Fruit fly (Drosophila melanogaster) whole organism, prepupa: ENCODE results near the gene CG15385.
A peak's percentile ranks its signal among the peaks of the same experiment; 100 is the strongest.

Source experiments
- Blimp-1 ChIP-seq: fragments of 200-800 bp; sonication (Bioruptor generic); optimal IDR thresholded peaks from 3 replicates; lab custom pipeline; 2017; ENCODE audit warnings: missing biosample characterization, missing genetic modification characterization, mild to moderate bottlenecking, moderate library complexity, missing genetic modification reagents
- CG10631 ChIP-seq: fragments of 200-800 bp; sonication (Bioruptor generic); optimal IDR thresholded peaks from 2 replicates; lab custom pipeline; 2016; ENCODE audit warnings: missing biosample characterization, missing genetic modification characterization
- CG11294 ChIP-seq: fragments of 200-800 bp; sonication (Bioruptor generic); IDR thresholded peaks from 2 replicates; pipeline ENCODE4 v1.3.6; 2022; ENCODE audit warnings: missing biosample characterization, missing genetic modification characterization
- CG15336 ChIP-seq: fragments of 200-800 bp; sonication (Bioruptor generic); IDR thresholded peaks from 2 replicates; pipeline ENCODE4 v1.3.6; 2022; ENCODE audit warnings: missing biosample characterization, missing genetic modification characterization
- CG1621 ChIP-seq: fragments of 200-800 bp; sonication (Bioruptor generic); optimal IDR thresholded peaks from 3 replicates; lab custom pipeline; 2018; ENCODE audit warnings: missing biosample characterization, mild to moderate bottlenecking, missing genetic modification characterization
- CG16779 ChIP-seq: fragments of 200-800 bp; sonication (Bioruptor generic); optimal IDR thresholded peaks from 3 replicates; lab custom pipeline; 2017; ENCODE audit warnings: missing biosample characterization, mild to moderate bottlenecking, missing genetic modification characterization
- CG31627 ChIP-seq: fragments of 200-800 bp; sonication (Bioruptor generic); optimal IDR thresholded peaks from 3 replicates; lab custom pipeline; 2016; ENCODE audit warnings: missing biosample characterization, missing genetic modification characterization
- CG34406 ChIP-seq: fragments of 200-800 bp; sonication (Bioruptor generic); optimal IDR thresholded peaks from 3 replicates; lab custom pipeline; 2016; ENCODE audit warnings: missing biosample characterization, missing genetic modification characterization
- CG3919 ChIP-seq: fragments of 200-800 bp; sonication (Bioruptor generic); optimal IDR thresholded peaks from 3 replicates; lab custom pipeline; 2016; ENCODE audit warnings: missing biosample characterization, missing genetic modification characterization
- CG4318 ChIP-seq: fragments of 200-800 bp; sonication (Bioruptor generic); optimal IDR thresholded peaks from 3 replicates; lab custom pipeline; 2017; ENCODE audit warnings: missing biosample characterization, mild to moderate bottlenecking, missing genetic modification characterization
- CG6163 ChIP-seq: fragments of 200-800 bp; sonication (Bioruptor generic); IDR thresholded peaks from 3 replicates; pipeline ENCODE4 v1.3.6; 2022; ENCODE audit warnings: missing biosample characterization, missing genetic modification characterization
- CG6276 ChIP-seq: fragments of 200-800 bp; sonication (Bioruptor generic); optimal IDR thresholded peaks from 2 replicates; lab custom pipeline; 2017; ENCODE audit warnings: missing biosample characterization, mild to moderate bottlenecking, missing genetic modification characterization
- CG6808 ChIP-seq: fragments of 200-800 bp; sonication (Bioruptor generic); optimal IDR thresholded peaks from 3 replicates; lab custom pipeline; 2017; ENCODE audit warnings: missing biosample characterization, missing genetic modification characterization, mild to moderate bottlenecking, moderate library complexity, missing genetic modification reagents
- CG6854 ChIP-seq: fragments of 200-800 bp; sonication (Bioruptor generic); optimal IDR thresholded peaks from 2 replicates; lab custom pipeline; 2017; ENCODE audit warnings: missing biosample characterization, mild to moderate bottlenecking, missing genetic modification characterization
- CG7368 ChIP-seq: fragments of 200-800 bp; sonication (Bioruptor generic); optimal IDR thresholded peaks from 3 replicates; lab custom pipeline; 2016; ENCODE audit warnings: missing biosample characterization, missing genetic modification characterization
- CG8319 ChIP-seq: fragments of 200-800 bp; sonication (Bioruptor generic); optimal IDR thresholded peaks from 3 replicates; lab custom pipeline; 2016; ENCODE audit warnings: missing biosample characterization, missing genetic modification characterization
- CG9139 ChIP-seq: fragments of 200-800 bp; sonication (Bioruptor generic); optimal IDR thresholded peaks from 3 replicates; lab custom pipeline; 2017; ENCODE audit warnings: missing biosample characterization, mild to moderate bottlenecking, missing genetic modification characterization
- Eip75B ChIP-seq: fragments of 200-800 bp; sonication (Bioruptor generic); optimal IDR thresholded peaks from 3 replicates; lab custom pipeline; 2016; ENCODE audit warnings: missing biosample characterization, missing genetic modification characterization
- Eip78C ChIP-seq: fragments of 200-800 bp; sonication (Bioruptor generic); peaks from one replicate; lab custom pipeline; 2016; ENCODE audit warnings: missing biosample characterization, missing genetic modification characterization
- Ets21C ChIP-seq: fragments of 200-800 bp; sonication (Bioruptor generic); optimal IDR thresholded peaks from 3 replicates; lab custom pipeline; 2016; ENCODE audit warnings: missing biosample characterization, missing genetic modification characterization
- Ets96B ChIP-seq: fragments of 200-800 bp; optimal IDR thresholded peaks from 2 replicates; lab custom pipeline; 2019; ENCODE audit warnings: missing biosample characterization, mild to moderate bottlenecking, missing genetic modification characterization, moderate library complexity
- Lpt ChIP-seq: fragments of 200-800 bp; sonication (Bioruptor generic); optimal IDR thresholded peaks from 3 replicates; lab custom pipeline; 2016; ENCODE audit warnings: missing biosample characterization, missing genetic modification characterization
- Met ChIP-seq: fragments of 200-800 bp; sonication (Bioruptor generic); optimal IDR thresholded peaks from 3 replicates; lab custom pipeline; 2016; ENCODE audit warnings: missing biosample characterization, missing genetic modification characterization
- Sox102F ChIP-seq: fragments of 200-800 bp; sonication (Bioruptor generic); optimal IDR thresholded peaks from 2 replicates; lab custom pipeline; 2016; ENCODE audit warnings: missing biosample characterization, mild to moderate bottlenecking, missing genetic modification characterization
- Sox14 ChIP-seq: fragments of 200-800 bp; sonication (Bioruptor generic); optimal IDR thresholded peaks from 3 replicates; lab custom pipeline; 2016; ENCODE audit warnings: missing biosample characterization, missing genetic modification characterization
- Sox15 ChIP-seq: fragments of 200-800 bp; sonication (Bioruptor generic); optimal IDR thresholded peaks from 3 replicates; lab custom pipeline; 2016; ENCODE audit warnings: missing biosample characterization, missing genetic modification characterization
- acj6 ChIP-seq: fragments of 200-800 bp; sonication (Bioruptor generic); optimal IDR thresholded peaks from 3 replicates; lab custom pipeline; 2016; ENCODE audit warnings: missing biosample characterization, missing genetic modification characterization
- cyc ChIP-seq: fragments of 200-800 bp; sonication (Bioruptor generic); optimal IDR thresholded peaks from 3 replicates; lab custom pipeline; 2016; ENCODE audit warnings: missing biosample characterization, missing genetic modification characterization
- dsx ChIP-seq: fragments of 200-800 bp; optimal IDR thresholded peaks from 3 replicates; lab custom pipeline; 2019; ENCODE audit warnings: missing biosample characterization, mild to moderate bottlenecking, missing genetic modification characterization, moderate library complexity; ENCODE audit not compliant: poor library complexity, severe bottlenecking
- eg ChIP-seq: fragments of 200-800 bp; sonication (Bioruptor generic); IDR thresholded peaks from 3 replicates; pipeline ENCODE4 v1.3.6; 2022; ENCODE audit warnings: missing biosample characterization, missing genetic modification characterization
- fkh ChIP-seq: fragments of 200-800 bp; sonication (Bioruptor generic); optimal IDR thresholded peaks from 3 replicates; lab custom pipeline; 2017; ENCODE audit warnings: missing biosample characterization, mild to moderate bottlenecking, missing genetic modification characterization, moderate library complexity
- lz ChIP-seq: fragments of 200-800 bp; sonication (Bioruptor generic); optimal IDR thresholded peaks from 3 replicates; lab custom pipeline; 2016; ENCODE audit warnings: missing biosample characterization, missing genetic modification characterization
- net ChIP-seq: fragments of 200-800 bp; sonication (Bioruptor generic); optimal IDR thresholded peaks from 3 replicates; lab custom pipeline; 2016; ENCODE audit warnings: missing biosample characterization, missing genetic modification characterization
- salr ChIP-seq, 2 experiments: fragments of 200-800 bp; sonication (Bioruptor generic); optimal IDR thresholded peaks; 3 replicates each; lab custom pipeline; 2016 to 2018; ENCODE audit warnings: missing biosample characterization in 2 of 2, missing genetic modification characterization in 2 of 2, mild to moderate bottlenecking in 1 of 2
- ss ChIP-seq, 2 experiments: fragments of 200-800 bp; sonication (Bioruptor generic); optimal IDR thresholded peaks; 2 replicates in 1 of 2; 3 replicates in 1 of 2; lab custom pipeline; 2017 to 2018; ENCODE audit warnings: mild to moderate bottlenecking in 2 of 2, missing biosample characterization in 2 of 2, missing genetic modification characterization in 2 of 2, moderate library complexity in 1 of 2
- svp ChIP-seq: fragments of 200-800 bp; sonication (Bioruptor generic); peaks from one replicate; lab custom pipeline; 2016; ENCODE audit warnings: missing biosample characterization, missing genetic modification characterization
- topi ChIP-seq: fragments of 200-800 bp; sonication (Bioruptor generic); optimal IDR thresholded peaks from 3 replicates; lab custom pipeline; 2016; ENCODE audit warnings: missing biosample characterization, missing genetic modification characterization
- vri ChIP-seq: fragments of 200-800 bp; sonication (Bioruptor generic); optimal IDR thresholded peaks from 3 replicates; lab custom pipeline; 2016; ENCODE audit warnings: missing biosample characterization, mild to moderate bottlenecking, missing genetic modification characterization

CG15385 gene

dm6 chr2L:2201107-2201561 lies 11.2 kb downstream of the CG15385 start (continued):
- TF ChIP-seq acj6, result peak; percentile 91
- peak; percentile 97 for TF ChIP-seq CG6276
- TF ChIP-seq CG10631, result peak; percentile 94
- TF ChIP-seq cyc (GFP tag; lab: Kevin White, UChicago), result peak; percentile 80
- peak; percentile 93 for TF ChIP-seq Sox14 (GFP tag; lab: Kevin White, UChicago)
- TF ChIP-seq CG4318 (GFP tag; lab: Kevin White, UChicago), result peak; percentile 96
- TF ChIP-seq svp (GFP tag; lab: Kevin White, UChicago), result peak; percentile 93
- TF ChIP-seq Ets96B, result peak; percentile 85
- peak; percentile 90 for TF ChIP-seq CG6163 (GFP tag; lab: Robert Waterston, UW)
- peak; percentile 65 for TF ChIP-seq CG9139 (GFP tag; lab: Kevin White, UChicago)
- TF ChIP-seq lz (GFP tag; lab: Kevin White, UChicago), result peak; percentile 83
- TF ChIP-seq topi (GFP tag; lab: Kevin White, UChicago), result peak; percentile 87
- TF ChIP-seq Met (GFP tag; lab: Kevin White, UChicago), result peak; percentile 83
- TF ChIP-seq Sox102F (GFP tag; lab: Kevin White, UChicago), result peak; percentile 72
- peak; percentile 83 for TF ChIP-seq CG34406 (GFP tag; lab: Kevin White, UChicago)
- TF ChIP-seq Eip75B (GFP tag; lab: Kevin White, UChicago), result peak; percentile 89
- peak; percentile 83 for TF ChIP-seq dsx (GFP tag; lab: Kevin White, UChicago)
- peak; percentile 87 for TF ChIP-seq CG6808 (GFP tag; lab: Kevin White, UChicago)
- TF ChIP-seq net (GFP tag; lab: Kevin White, UChicago), result peak; percentile 91
- peak; percentile 91 for TF ChIP-seq eg (GFP tag; lab: Robert Waterston, UW)
- TF ChIP-seq CG8319 (GFP tag; lab: Kevin White, UChicago), result peak; percentile 66
- TF ChIP-seq, all 60 proteins: peak for 57

- no peak for TF ChIP-seq CG15336
- peak; percentile 51 for TF ChIP-seq Eip75B (GFP tag; lab: Kevin White, UChicago)
- TF ChIP-seq Sox15 (GFP tag; lab: Kevin White, UChicago), result no peak
- TF ChIP-seq CG6854, result peak; percentile 29
- TF ChIP-seq Ets21C (GFP tag; lab: Kevin White, UChicago), result no peak
- peak; percentile 9 for TF ChIP-seq Sox102F (GFP tag; lab: Kevin White, UChicago)
- TF ChIP-seq CG31627 (GFP tag; lab: Kevin White, UChicago), result no peak
- peak; percentile 86 for TF ChIP-seq Lpt (GFP tag; lab: Kevin White, UChicago)
- TF ChIP-seq cyc (GFP tag; lab: Kevin White, UChicago), result no peak
- no peak for TF ChIP-seq Sox14 (GFP tag; lab: Kevin White, UChicago)
- peak; percentile 22 for TF ChIP-seq fkh (GFP tag; lab: Kevin White, UChicago)
- peak; percentile 78 for TF ChIP-seq Met (GFP tag; lab: Kevin White, UChicago)
- TF ChIP-seq CG3919 (GFP tag; lab: Kevin White, UChicago), result peak; percentile 34
- peak; percentile 41 for TF ChIP-seq CG7368
- TF ChIP-seq CG1621 (tag; lab: Kevin White, UChicago), result peak; percentile 59
- no peak for TF ChIP-seq Blimp-1 (GFP tag; lab: Kevin White, UChicago)
- TF ChIP-seq ss (GFP tag; optimal IDR thresholded peaks at IDR 0.05; lab: Kevin White, UChicago), result peak in 1 of 2 experiments; percentile 31
- TF ChIP-seq net (GFP tag; lab: Kevin White, UChicago), result no peak
- TF ChIP-seq Eip78C (GFP tag; lab: Kevin White, UChicago), result peak; percentile 75
- TF ChIP-seq vri (GFP tag; lab: Kevin White, UChicago), result peak; percentile 99
- TF ChIP-seq CG16779 (tag; lab: Kevin White, UChicago), result peak; percentile 33
- no peak for TF ChIP-seq CG6276
- TF ChIP-seq dsx (GFP tag; lab: Kevin White, UChicago), result peak; percentile 22
- peak; percentile 5 for TF ChIP-seq Ets96B
- TF ChIP-seq svp (GFP tag; lab: Kevin White, UChicago), result peak; percentile 93
- TF ChIP-seq salr (GFP tag; optimal IDR thresholded peaks at IDR 0.05; lab: Kevin White, UChicago), result no peak
- no peak for TF ChIP-seq CG11294 (GFP tag; lab: Robert Waterston, UW)
- TF ChIP-seq, all 60 proteins: peak for 16
These were observed 12.0 kb downstream of the CG15385 start for dm6 chr2L:2200136-2201036.
